Worm (Caenorhabditis elegans): ENCODE measurements around the gene oac-1.

DNA sequence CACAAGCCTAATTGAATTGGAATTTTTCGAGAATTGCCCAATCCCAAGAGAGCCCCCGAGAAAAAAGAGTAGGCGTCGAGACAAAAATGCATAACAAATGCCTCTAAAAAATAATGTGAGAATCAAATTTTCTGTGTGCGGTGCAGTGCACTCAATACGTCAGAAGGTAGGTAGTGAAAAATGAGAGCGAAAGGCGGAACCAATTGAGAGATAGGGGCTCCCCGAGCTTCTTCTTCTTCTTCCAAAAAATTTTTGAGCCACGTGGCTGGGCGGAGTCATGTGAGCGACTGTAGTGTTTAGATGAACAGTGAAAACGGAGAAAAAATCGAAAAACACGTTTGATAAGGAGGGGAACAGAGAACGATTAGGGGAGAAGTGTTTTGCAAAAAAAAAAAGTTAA is 31.2 kb downstream of the oac-1 start:
- TF ChIP-seq nhr-12 (tag; optimal IDR thresholded peaks at IDR 0.05), result no peak
- no peak for TF ChIP-seq ama-1 (optimal IDR thresholded peaks at IDR 0.05)
- TF ChIP-seq sea-2 (GFP tag; optimal IDR thresholded peaks at IDR 0.05), result no peak
- TF ChIP-seq R02D3.7 (tag; optimal IDR thresholded peaks at IDR 0.05), result no peak
- TF ChIP-seq lsy-12 (tag; optimal IDR thresholded peaks at IDR 0.05), result no peak
- TF ChIP-seq daf-12 (tag; optimal IDR thresholded peaks at IDR 0.05), result no peak
- TF ChIP-seq unc-62 (GFP tag; optimal IDR thresholded peaks at IDR 0.05), result no peak
- peak; percentile 38 for TF ChIP-seq pha-4 (tag; optimal IDR thresholded peaks at IDR 0.05)
- TF ChIP-seq nhr-11 (tag; optimal IDR thresholded peaks at IDR 0.05), result no peak
- TF ChIP-seq pqm-1 (tag; optimal IDR thresholded peaks at IDR 0.05), result peak; percentile 66
- no peak for TF ChIP-seq fos-1 (tag; optimal IDR thresholded peaks at IDR 0.05)
- no peak for TF ChIP-seq ceh-82 (tag; optimal IDR thresholded peaks at IDR 0.05)
